Worm (Caenorhabditis elegans): Measurements from ENCODE around the gene H40L08.2.

Gene H40L08.2

ce11 chrX:15039696-15040212 lies 37.8 kb downstream of the H40L08.2 start:
- peak; percentile 51 for TF ChIP-seq lin-14 (GFP tag; optimal IDR thresholded peaks at IDR 0.05)
- TF ChIP-seq lin-35 (GFP tag; optimal IDR thresholded peaks at IDR 0.05) = peak in 1 of 2 experiments; percentile 1
- TF ChIP-seq lin-13 (GFP tag; optimal IDR thresholded peaks at IDR 0.05) = no peak
- peak; percentile 10 for TF ChIP-seq snu-23 (GFP tag; optimal IDR thresholded peaks at IDR 0.05)
- peak; percentile 80 for TF ChIP-seq nhr-85 (tag)
- no peak for TF ChIP-seq F16B12.6 (tag; optimal IDR thresholded peaks at IDR 0.05)
- TF ChIP-seq grh-1 (GFP tag; IDR thresholded peaks at IDR 0.05) = peak; percentile 54

- TF ChIP-seq nhr-71 (tag; optimal IDR thresholded peaks at IDR 0.05) (peak; percentile 65), skn-1 (tag; optimal IDR thresholded peaks at IDR 0.05) (no peak), zip-4 (GFP tag; optimal IDR thresholded peaks at IDR 0.05) (no peak), lsy-2 (tag; optimal IDR thresholded peaks at IDR 0.05) (peak in 1 of 2 experiments; percentile 12), rnt-1 (tag; optimal IDR thresholded peaks at IDR 0.05) (peak; percentile 42), snu-23 (GFP tag; optimal IDR thresholded peaks at IDR 0.05) (peak; percentile 28), lin-14 (GFP tag; optimal IDR thresholded peaks at IDR 0.05) (peak; percentile 26), lin-13 (GFP tag; optimal IDR thresholded peaks at IDR 0.05) (no peak), efl-1 (optimal IDR thresholded peaks at IDR 0.05) (no peak), efl-1 (GFP tag; optimal IDR thresholded peaks at IDR 0.05 in 1 of 2) (peak in 1 of 2 experiments; percentile 92), fkh-4 (tag; optimal IDR thresholded peaks at IDR 0.05; ENCODE audit: borderline replicate concordance) (peak; percentile 1), ama-1 (optimal IDR thresholded peaks at IDR 0.05) (no peak), pax-3 (tag; optimal IDR thresholded peaks at IDR 0.05) (no peak)
Observed at ce11 chrX:15039029-15039695, 38.4 kb downstream of the H40L08.2 start.

- no peak for TF ChIP-seq efl-1 (optimal IDR thresholded peaks at IDR 0.05)
- TF ChIP-seq efl-1 (GFP tag; optimal IDR thresholded peaks at IDR 0.05 in 1 of 2) = peak in 1 of 2 experiments; percentile 38
- no peak for TF ChIP-seq pqm-1 (tag; optimal IDR thresholded peaks at IDR 0.05)
Observed at ce11 chrX:15036287-15036686, 41.3 kb downstream of the H40L08.2 start.

- no peak for TF ChIP-seq fkh-4 (tag; optimal IDR thresholded peaks at IDR 0.05; ENCODE audit: borderline replicate concordance)
- TF ChIP-seq pax-3 (tag; optimal IDR thresholded peaks at IDR 0.05) = no peak
- TF ChIP-seq snpc-4 (tag; optimal IDR thresholded peaks at IDR 0.05) = no peak
- TF ChIP-seq lsy-2 (tag; optimal IDR thresholded peaks at IDR 0.05) = no peak
- no peak for TF ChIP-seq aha-1 (tag; optimal IDR thresholded peaks at IDR 0.05)
- TF ChIP-seq lin-13 (GFP tag; optimal IDR thresholded peaks at IDR 0.05) = no peak
- TF ChIP-seq blmp-1 (tag; optimal IDR thresholded peaks at IDR 0.05) = no peak
Observed at ce11 chrX:15035748-15036147, 41.8 kb downstream of the H40L08.2 start.

- TF ChIP-seq nhr-47 (tag; optimal IDR thresholded peaks at IDR 0.05) = peak; percentile 1
- TF ChIP-seq pax-3 (tag; optimal IDR thresholded peaks at IDR 0.05) = peak; percentile 72
- no peak for TF ChIP-seq rnt-1 (tag; optimal IDR thresholded peaks at IDR 0.05)
- TF ChIP-seq fkh-4 (tag; optimal IDR thresholded peaks at IDR 0.05; ENCODE audit: borderline replicate concordance) = peak; percentile 62
Observed at ce11 chrX:15034787-15035186, 42.8 kb downstream of the H40L08.2 start, which contains the start of gene dsc-1. Gene dsc-1, minus strand, starts transcription at chrX:15034832.

- no peak for TF ChIP-seq nhr-90 (tag; optimal IDR thresholded peaks at IDR 0.05; ENCODE audit: poor library complexity)
- TF ChIP-seq pag-3 (tag; optimal IDR thresholded peaks at IDR 0.05; ENCODE audit: borderline replicate concordance, insufficient read depth) = no peak
- no peak for TF ChIP-seq nhr-77 (tag; optimal IDR thresholded peaks at IDR 0.05)
- TF ChIP-seq Y116A8C.19 (tag; optimal IDR thresholded peaks at IDR 0.05; ENCODE audit: borderline replicate concordance) = no peak
- no peak for TF ChIP-seq sptf-1 (tag; optimal IDR thresholded peaks at IDR 0.05)
- no peak for TF ChIP-seq ets-5 (GFP tag; IDR thresholded peaks at IDR 0.05)
- TF ChIP-seq sox-4 (tag; optimal IDR thresholded peaks at IDR 0.05) = no peak
- no peak for TF ChIP-seq mef-2 (tag; optimal IDR thresholded peaks at IDR 0.05)
- no peak for TF ChIP-seq lin-13 (GFP tag; optimal IDR thresholded peaks at IDR 0.05)
Observed at ce11 chrX:15027997-15028396, 49.5 kb downstream of the H40L08.2 start.

Measured in whole organism, L1 larva.